Worm (Caenorhabditis elegans): Measurements from ENCODE around the gene str-15.

- TF ChIP-seq unc-62 (GFP tag; optimal IDR thresholded peaks at IDR 0.05), result no peak
- TF ChIP-seq sem-2 (GFP tag; optimal IDR thresholded peaks at IDR 0.05), result no peak
- TF ChIP-seq ztf-11 (tag; optimal IDR thresholded peaks at IDR 0.05), result no peak
- no peak for TF ChIP-seq lin-13 (tag; optimal IDR thresholded peaks at IDR 0.05)
- TF ChIP-seq sptf-1 (tag; optimal IDR thresholded peaks at IDR 0.05), result no peak
- no peak for TF ChIP-seq elt-1 (tag; optimal IDR thresholded peaks at IDR 0.05; ENCODE audit: borderline replicate concordance, insufficient read depth)
- TF ChIP-seq mls-2 (tag; optimal IDR thresholded peaks at IDR 0.05), result no peak
- no peak for TF ChIP-seq nhr-76 (tag; optimal IDR thresholded peaks at IDR 0.05)
- no peak for TF ChIP-seq ces-1 (GFP tag; optimal IDR thresholded peaks at IDR 0.05)
- no peak for TF ChIP-seq snpc-4 (tag; optimal IDR thresholded peaks at IDR 0.05)
- no peak for TF ChIP-seq mep-1 (tag; optimal IDR thresholded peaks at IDR 0.05)
Observed at ce11 chrV:16505828-16506227, 47.2 kb upstream of the str-15 start, which contains the start of gene nhr-54.

All from whole organism, mixed stage, embryonic.